Fruit fly (Drosophila melanogaster) S2 (cell line): Measurements from ENCODE around the gene CG44037.

Experiments used
- CG8478 ChIP-seq: fragments of >200 bp; optimal IDR thresholded peaks from 2 replicates; lab custom pipeline; 2018
- CTCF ChIP-seq, 2 experiments: fragments of >200 bp; optimal IDR thresholded peaks; 2 replicates each; lab custom pipeline; 2018

- TF ChIP-seq CG8478 (lab: Kevin White, UChicago) (no peak), CTCF (optimal IDR thresholded peaks at IDR 0.05; lab: Kevin White, UChicago) (no peak)
Observed at dm6 chr3R:12311053-12311452, 52.5 kb downstream of the CG44037 start, which contains the start of gene CG4066.
